Fruit fly (Drosophila melanogaster) whole organism, prepupa: ENCODE results near the gene Sfp33A4.

ENCODE experiments used
- Blimp-1 ChIP-seq: fragments of 200-800 bp; sonication (Bioruptor generic); optimal IDR thresholded peaks from 3 replicates; lab custom pipeline; 2017; ENCODE audit warnings: missing biosample characterization, missing genetic modification characterization, mild to moderate bottlenecking, moderate library complexity, missing genetic modification reagents
- CG11902 ChIP-seq: fragments of 200-800 bp; sonication (Bioruptor generic); optimal IDR thresholded peaks from 3 replicates; lab custom pipeline; 2016; ENCODE audit warnings: missing biosample characterization, missing genetic modification characterization
- CG15336 ChIP-seq: fragments of 200-800 bp; sonication (Bioruptor generic); IDR thresholded peaks from 2 replicates; pipeline ENCODE4 v1.3.6; 2022; ENCODE audit warnings: missing biosample characterization, missing genetic modification characterization
- CG1621 ChIP-seq: fragments of 200-800 bp; sonication (Bioruptor generic); optimal IDR thresholded peaks from 3 replicates; lab custom pipeline; 2018; ENCODE audit warnings: missing biosample characterization, mild to moderate bottlenecking, missing genetic modification characterization
- CG3032 ChIP-seq: fragments of 200-800 bp; optimal IDR thresholded peaks from 2 replicates; lab custom pipeline; 2019; ENCODE audit warnings: missing biosample characterization, mild to moderate bottlenecking, missing genetic modification characterization, moderate library complexity
- CG32006 ChIP-seq: fragments of 200-800 bp; sonication (Bioruptor generic); optimal IDR thresholded peaks from 3 replicates; lab custom pipeline; 2017; ENCODE audit warnings: missing biosample characterization, mild to moderate bottlenecking, missing genetic modification characterization
- CG34406 ChIP-seq: fragments of 200-800 bp; sonication (Bioruptor generic); optimal IDR thresholded peaks from 3 replicates; lab custom pipeline; 2016; ENCODE audit warnings: missing biosample characterization, missing genetic modification characterization
- CG3919 ChIP-seq: fragments of 200-800 bp; sonication (Bioruptor generic); optimal IDR thresholded peaks from 3 replicates; lab custom pipeline; 2016; ENCODE audit warnings: missing biosample characterization, missing genetic modification characterization
- CG4318 ChIP-seq: fragments of 200-800 bp; sonication (Bioruptor generic); optimal IDR thresholded peaks from 3 replicates; lab custom pipeline; 2017; ENCODE audit warnings: missing biosample characterization, mild to moderate bottlenecking, missing genetic modification characterization
- CG6276 ChIP-seq: fragments of 200-800 bp; sonication (Bioruptor generic); optimal IDR thresholded peaks from 2 replicates; lab custom pipeline; 2017; ENCODE audit warnings: missing biosample characterization, mild to moderate bottlenecking, missing genetic modification characterization
- CG6792 ChIP-seq: fragments of 200-800 bp; sonication (Bioruptor generic); optimal IDR thresholded peaks from 3 replicates; lab custom pipeline; 2016; ENCODE audit warnings: missing biosample characterization, missing genetic modification characterization
- CG8119 ChIP-seq: fragments of 200-800 bp; sonication (Bioruptor generic); IDR thresholded peaks from 3 replicates; pipeline ENCODE4 v1.3.6; 2022; ENCODE audit warnings: missing biosample characterization, missing genetic modification characterization
- CG8319 ChIP-seq: fragments of 200-800 bp; sonication (Bioruptor generic); optimal IDR thresholded peaks from 3 replicates; lab custom pipeline; 2016; ENCODE audit warnings: missing biosample characterization, missing genetic modification characterization
- CG9139 ChIP-seq: fragments of 200-800 bp; sonication (Bioruptor generic); optimal IDR thresholded peaks from 3 replicates; lab custom pipeline; 2017; ENCODE audit warnings: missing biosample characterization, mild to moderate bottlenecking, missing genetic modification characterization
- Eip75B ChIP-seq: fragments of 200-800 bp; sonication (Bioruptor generic); optimal IDR thresholded peaks from 3 replicates; lab custom pipeline; 2016; ENCODE audit warnings: missing biosample characterization, missing genetic modification characterization
- Eip78C ChIP-seq: fragments of 200-800 bp; sonication (Bioruptor generic); peaks from one replicate; lab custom pipeline; 2016; ENCODE audit warnings: missing biosample characterization, missing genetic modification characterization
- Eip93F ChIP-seq: fragments of 200-800 bp; sonication (Bioruptor generic); optimal IDR thresholded peaks from 2 replicates; lab custom pipeline; 2016; ENCODE audit warnings: missing biosample characterization, mild to moderate bottlenecking, missing genetic modification characterization
- Ets21C ChIP-seq: fragments of 200-800 bp; sonication (Bioruptor generic); optimal IDR thresholded peaks from 3 replicates; lab custom pipeline; 2016; ENCODE audit warnings: missing biosample characterization, missing genetic modification characterization
- Ets96B ChIP-seq: fragments of 200-800 bp; optimal IDR thresholded peaks from 2 replicates; lab custom pipeline; 2019; ENCODE audit warnings: missing biosample characterization, mild to moderate bottlenecking, missing genetic modification characterization, moderate library complexity
- Hr38 ChIP-seq: sonication (Bioruptor generic); optimal IDR thresholded peaks from 2 replicates; lab custom pipeline; 2016; ENCODE audit warnings: missing biosample characterization, missing genetic modification characterization
- Lpt ChIP-seq: fragments of 200-800 bp; sonication (Bioruptor generic); optimal IDR thresholded peaks from 3 replicates; lab custom pipeline; 2016; ENCODE audit warnings: missing biosample characterization, missing genetic modification characterization
- Met ChIP-seq: fragments of 200-800 bp; sonication (Bioruptor generic); optimal IDR thresholded peaks from 3 replicates; lab custom pipeline; 2016; ENCODE audit warnings: missing biosample characterization, missing genetic modification characterization
- OdsH ChIP-seq: fragments of 200-800 bp; sonication (Bioruptor generic); optimal IDR thresholded peaks from 3 replicates; lab custom pipeline; 2016; ENCODE audit warnings: missing biosample characterization, missing genetic modification characterization
- Sox14 ChIP-seq: fragments of 200-800 bp; sonication (Bioruptor generic); optimal IDR thresholded peaks from 3 replicates; lab custom pipeline; 2016; ENCODE audit warnings: missing biosample characterization, missing genetic modification characterization
- achi ChIP-seq: fragments of 200-800 bp; sonication (Bioruptor generic); optimal IDR thresholded peaks from 3 replicates; lab custom pipeline; 2016; ENCODE audit warnings: missing biosample characterization, missing genetic modification characterization
- acj6 ChIP-seq: fragments of 200-800 bp; sonication (Bioruptor generic); optimal IDR thresholded peaks from 3 replicates; lab custom pipeline; 2016; ENCODE audit warnings: missing biosample characterization, missing genetic modification characterization
- cyc ChIP-seq: fragments of 200-800 bp; sonication (Bioruptor generic); optimal IDR thresholded peaks from 3 replicates; lab custom pipeline; 2016; ENCODE audit warnings: missing biosample characterization, missing genetic modification characterization
- dac ChIP-seq: fragments of 200-800 bp; sonication (Bioruptor generic); optimal IDR thresholded peaks from 2 replicates; lab custom pipeline; 2017; ENCODE audit warnings: missing biosample characterization, mild to moderate bottlenecking, missing genetic modification characterization
- dsx ChIP-seq: fragments of 200-800 bp; optimal IDR thresholded peaks from 3 replicates; lab custom pipeline; 2019; ENCODE audit warnings: missing biosample characterization, mild to moderate bottlenecking, missing genetic modification characterization, moderate library complexity; ENCODE audit not compliant: poor library complexity, severe bottlenecking
- eg ChIP-seq: fragments of 200-800 bp; sonication (Bioruptor generic); IDR thresholded peaks from 3 replicates; pipeline ENCODE4 v1.3.6; 2022; ENCODE audit warnings: missing biosample characterization, missing genetic modification characterization
- esn ChIP-seq: fragments of 200-800 bp; sonication (Bioruptor generic); optimal IDR thresholded peaks from 2 replicates; lab custom pipeline; 2016; ENCODE audit warnings: missing biosample characterization, mild to moderate bottlenecking, missing genetic modification characterization, moderate library complexity
- fd59A ChIP-seq: fragments of 200-800 bp; sonication (Bioruptor generic); optimal IDR thresholded peaks from 2 replicates; lab custom pipeline; 2017; ENCODE audit warnings: missing biosample characterization, mild to moderate bottlenecking, missing genetic modification characterization, missing genetic modification reagents
- fd85E ChIP-seq: fragments of 200-800 bp; sonication (Bioruptor generic); optimal IDR thresholded peaks from 3 replicates; lab custom pipeline; 2016; ENCODE audit warnings: missing biosample characterization, missing genetic modification characterization
- fkh ChIP-seq: fragments of 200-800 bp; sonication (Bioruptor generic); optimal IDR thresholded peaks from 3 replicates; lab custom pipeline; 2017; ENCODE audit warnings: missing biosample characterization, mild to moderate bottlenecking, missing genetic modification characterization, moderate library complexity
- net ChIP-seq: fragments of 200-800 bp; sonication (Bioruptor generic); optimal IDR thresholded peaks from 3 replicates; lab custom pipeline; 2016; ENCODE audit warnings: missing biosample characterization, missing genetic modification characterization
- ss ChIP-seq, 2 experiments: fragments of 200-800 bp; sonication (Bioruptor generic); optimal IDR thresholded peaks; 2 replicates in 1 of 2; 3 replicates in 1 of 2; lab custom pipeline; 2017 to 2018; ENCODE audit warnings: mild to moderate bottlenecking in 2 of 2, missing biosample characterization in 2 of 2, missing genetic modification characterization in 2 of 2, moderate library complexity in 1 of 2
- topi ChIP-seq: fragments of 200-800 bp; sonication (Bioruptor generic); optimal IDR thresholded peaks from 3 replicates; lab custom pipeline; 2016; ENCODE audit warnings: missing biosample characterization, missing genetic modification characterization
- vri ChIP-seq: fragments of 200-800 bp; sonication (Bioruptor generic); optimal IDR thresholded peaks from 3 replicates; lab custom pipeline; 2016; ENCODE audit warnings: missing biosample characterization, mild to moderate bottlenecking, missing genetic modification characterization

Gene Sfp33A4

dm6 chr2L:11797127-11797526 is 39.9 kb upstream of the Sfp33A4 start:
- TF ChIP-seq net (GFP tag; lab: Kevin White, UChicago) (no peak), OdsH (no peak), CG6792 (GFP tag; lab: Kevin White, UChicago) (no peak), CG34406 (GFP tag; lab: Kevin White, UChicago) (no peak), topi (no peak), achi (GFP tag; lab: Kevin White, UChicago) (no peak), CG8319 (GFP tag; lab: Kevin White, UChicago) (no peak), fd59A (GFP tag; lab: Kevin White, UChicago) (no peak), eg (GFP tag; lab: Robert Waterston, UW) (no peak), Ets21C (no peak), Eip75B (GFP tag; lab: Kevin White, UChicago) (no peak), dac (GFP tag; lab: Kevin White, UChicago) (no peak), CG4318 (GFP tag; lab: Kevin White, UChicago) (no peak)
- TF ChIP-seq, all 60 proteins: peak for 0

DNA sequence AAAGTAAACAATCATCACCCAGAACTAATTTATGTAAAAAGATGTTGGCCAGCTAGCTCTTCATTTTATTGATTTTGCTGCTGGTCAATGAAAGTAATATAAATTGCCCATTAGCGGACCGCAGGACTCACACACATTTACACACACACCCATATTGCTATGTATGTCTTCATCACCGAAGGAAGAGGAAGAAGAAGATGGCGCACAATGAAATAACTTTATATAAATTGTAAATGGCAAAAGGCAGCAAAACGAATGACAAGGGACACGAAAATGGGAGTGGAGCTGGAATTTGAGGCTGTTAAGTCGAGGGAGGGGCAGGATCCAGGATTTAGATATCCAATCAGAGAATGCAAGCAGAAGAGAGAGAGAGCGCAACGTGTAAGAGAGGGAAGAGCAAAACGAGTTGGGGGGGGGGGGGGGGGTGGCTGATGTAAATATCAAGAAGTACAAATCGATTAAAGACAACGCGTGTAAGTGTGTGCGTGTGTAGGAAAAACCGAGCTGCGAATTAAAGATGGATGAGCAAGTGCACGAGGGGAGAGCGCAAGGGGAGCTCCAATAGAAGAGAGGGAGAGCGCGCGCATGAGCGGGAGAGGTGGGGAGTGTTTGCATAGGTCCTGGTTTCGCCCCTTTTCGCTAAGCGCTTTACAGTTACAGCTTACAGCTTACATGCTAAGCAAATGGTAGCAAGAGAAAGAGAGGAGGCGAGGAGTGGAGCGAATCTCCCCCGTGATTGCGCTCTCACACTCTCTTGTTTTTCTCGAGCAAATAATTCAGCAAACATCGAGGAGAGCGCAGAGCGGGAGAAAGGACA is 32.6 kb upstream of the Sfp33A4 start:
- TF ChIP-seq CG1621 (tag; lab: Kevin White, UChicago) (no peak), Hr38 (no peak), Ets21C (no peak), OdsH (no peak), dac (GFP tag; lab: Kevin White, UChicago) (no peak), Eip78C (GFP tag; lab: Kevin White, UChicago) (peak; percentile 73), Lpt (GFP tag; lab: Kevin White, UChicago) (peak; percentile 26), fd85E (no peak), CG9139 (GFP tag; lab: Kevin White, UChicago) (peak; percentile 6), CG6276 (GFP tag; lab: Kevin White, UChicago) (no peak), CG32006 (GFP tag; lab: Kevin White, UChicago) (peak; percentile 12), CG3919 (peak; percentile 24), Blimp-1 (GFP tag; lab: Kevin White, UChicago) (no peak), acj6 (GFP tag; lab: Kevin White, UChicago) (no peak), Eip75B (GFP tag; lab: Kevin White, UChicago) (no peak), Eip93F (GFP tag; lab: Kevin White, UChicago) (no peak), eg (GFP tag; lab: Robert Waterston, UW) (peak; percentile 23; the same call in 1 of the 3 replicates), cyc (GFP tag; lab: Kevin White, UChicago) (no peak), CG8119 (GFP tag; lab: Robert Waterston, UW) (no peak), Sox14 (GFP tag; lab: Kevin White, UChicago) (peak; percentile 15), CG15336 (GFP tag; lab: Robert Waterston, UW) (0 out of 2 replicates have a peak, but pooled peaks have one; percentile 15), dsx (GFP tag; lab: Kevin White, UChicago) (peak; percentile 32), ss (GFP tag; optimal IDR thresholded peaks at IDR 0.05; lab: Kevin White, UChicago) (peak; percentile 30 to 75)

DNA sequence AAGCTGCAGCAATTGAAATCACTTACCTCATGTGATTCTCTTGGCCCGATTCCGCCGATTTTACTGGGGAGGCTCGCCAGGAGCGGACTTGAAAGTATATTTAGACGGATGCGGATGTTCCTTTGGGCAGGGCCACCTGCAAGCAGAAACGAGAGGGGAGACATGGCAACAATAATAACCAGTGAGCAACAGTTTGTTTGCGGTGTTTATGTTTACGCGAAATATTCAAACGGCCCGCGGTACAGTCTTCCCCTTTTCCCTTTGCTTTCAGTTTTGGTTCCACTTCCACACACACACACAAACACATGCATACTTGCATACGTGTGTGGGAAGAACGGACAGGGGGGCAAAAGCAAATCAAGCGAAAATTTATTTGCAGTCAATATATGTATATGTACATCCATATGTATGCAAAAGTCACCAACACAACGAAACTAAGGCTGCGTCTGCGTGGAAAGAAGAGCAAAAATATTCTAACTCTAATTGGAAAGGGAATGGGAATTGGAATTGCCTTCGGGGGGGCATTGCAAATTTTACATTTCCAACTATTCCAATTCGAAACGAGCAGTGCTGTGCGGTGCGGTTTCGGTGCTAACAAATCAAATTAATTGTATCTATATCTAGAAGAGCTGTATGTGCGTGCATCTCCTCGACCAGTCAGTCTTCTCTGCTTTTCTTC is 30.9 kb upstream of the Sfp33A4 start:
- TF ChIP-seq vri (GFP tag; lab: Kevin White, UChicago) (peak; percentile 41), Hr38 (no peak), CG11902 (GFP tag; lab: Kevin White, UChicago) (peak; percentile 42), Sox14 (GFP tag; lab: Kevin White, UChicago) (no peak), CG4318 (GFP tag; lab: Kevin White, UChicago) (no peak), CG3032 (tag; lab: Kevin White, UChicago) (no peak), Lpt (GFP tag; lab: Kevin White, UChicago) (peak; percentile 1), Met (no peak), Eip78C (GFP tag; lab: Kevin White, UChicago) (peak; percentile 48), fkh (GFP tag; lab: Kevin White, UChicago) (peak; percentile 27), Ets96B (tag; lab: Kevin White, UChicago) (no peak), Blimp-1 (GFP tag; lab: Kevin White, UChicago) (no peak), esn (GFP tag; lab: Kevin White, UChicago) (peak; percentile 11)
